Fruit fly (Drosophila melanogaster) whole organism, embryonic: ENCODE data around the gene vers.

Experiments used
- CG10274 ChIP-seq: fragments of 200-800 bp; sonication (Bioruptor generic); optimal IDR thresholded peaks from 3 replicates; lab custom pipeline; 2017; ENCODE audit warnings: missing biosample characterization, mild to moderate bottlenecking, missing genetic modification characterization
- CG10321 ChIP-seq: fragments of 200-800 bp; sonication (Bioruptor generic); IDR thresholded peaks from 2 replicates; pipeline ENCODE4 v1.3.6; 2022; ENCODE audit warnings: missing biosample characterization, missing genetic modification characterization
- CG11247 ChIP-seq: fragments of 200-800 bp; sonication (Bioruptor generic); IDR thresholded peaks from 2 replicates; pipeline ENCODE4 v1.3.6; 2022; ENCODE audit warnings: missing biosample characterization, missing genetic modification characterization
- CG12744 ChIP-seq: fragments of 200-800 bp; sonication (Bioruptor generic); optimal IDR thresholded peaks from 2 replicates; lab custom pipeline; 2016; ENCODE audit warnings: missing biosample characterization, missing genetic modification characterization
- CG14050 ChIP-seq: fragments of 200-800 bp; sonication (Bioruptor generic); IDR thresholded peaks from 3 replicates; pipeline ENCODE4 v1.3.6; 2022; ENCODE audit warnings: missing biosample characterization, missing genetic modification characterization
- CG15011 ChIP-seq: fragments of 200-800 bp; sonication (Bioruptor generic); optimal IDR thresholded peaks from 3 replicates; lab custom pipeline; 2018; ENCODE audit warnings: missing biosample characterization, mild to moderate bottlenecking, missing genetic modification characterization
- CG2116 ChIP-seq: fragments of 200-800 bp; sonication (Bioruptor generic); optimal IDR thresholded peaks from 3 replicates; lab custom pipeline; 2018; ENCODE audit warnings: missing biosample characterization, mild to moderate bottlenecking, missing genetic modification characterization
- CG2129 ChIP-seq: fragments of 200-800 bp; sonication (Bioruptor generic); IDR thresholded peaks from 2 replicates; pipeline ENCODE4 v1.3.6; 2022; ENCODE audit warnings: missing biosample characterization, missing genetic modification characterization; ENCODE audit not compliant: partially characterized antibody
- CG31224 ChIP-seq: fragments of 200-800 bp; sonication (Bioruptor generic); IDR thresholded peaks from 2 replicates; pipeline ENCODE4 v1.3.6; 2022; ENCODE audit warnings: missing biosample characterization, missing genetic modification characterization
- CG3995 ChIP-seq: fragments of 200-800 bp; sonication (Bioruptor generic); optimal IDR thresholded peaks from 3 replicates; lab custom pipeline; 2016; ENCODE audit warnings: missing biosample characterization, missing genetic modification characterization
- CG6254 ChIP-seq: fragments of 200-800 bp; sonication (Bioruptor generic); optimal IDR thresholded peaks from 3 replicates; lab custom pipeline; 2017; ENCODE audit warnings: mild to moderate bottlenecking, missing biosample characterization, missing genetic modification reagents, missing genetic modification characterization
- CG8290 ChIP-seq, 3 experiments: fragments of 200-800 bp; sonication (Bioruptor generic); optimal IDR thresholded peaks; 2 replicates each; lab custom pipeline; 2016 to 2019; ENCODE audit warnings: missing biosample characterization in 3 of 3, missing genetic modification characterization in 3 of 3, mild to moderate bottlenecking in 2 of 3, moderate library complexity in 1 of 3
- CG8388 ChIP-seq: fragments of 200-800 bp; sonication (Bioruptor generic); optimal IDR thresholded peaks from 2 replicates; lab custom pipeline; 2019; ENCODE audit warnings: missing biosample characterization, mild to moderate bottlenecking, missing genetic modification characterization, moderate library complexity
- CG8765 ChIP-seq: fragments of 200-800 bp; sonication (Bioruptor generic); IDR thresholded peaks from 2 replicates; pipeline ENCODE4 v1.3.6; 2022; ENCODE audit warnings: missing biosample characterization, missing genetic modification characterization
- CG9817 ChIP-seq: fragments of 200-800 bp; sonication (Bioruptor generic); optimal IDR thresholded peaks from 2 replicates; lab custom pipeline; 2018; ENCODE audit warnings: missing biosample characterization, mild to moderate bottlenecking, missing genetic modification characterization, moderate library complexity
- Dref ChIP-seq: fragments of 200-800 bp; sonication (Bioruptor generic); IDR thresholded peaks from 2 replicates; pipeline ENCODE4 v1.3.6; 2022; ENCODE audit warnings: missing biosample characterization, missing genetic modification characterization
- Ets97D ChIP-seq: fragments of 200-800 bp; sonication (Bioruptor generic); optimal IDR thresholded peaks from 3 replicates; lab custom pipeline; 2016; ENCODE audit warnings: missing biosample characterization, missing genetic modification characterization
- HLH54F ChIP-seq: fragments of 200-800 bp; sonication (Bioruptor generic); optimal IDR thresholded peaks from 3 replicates; lab custom pipeline; 2016; ENCODE audit warnings: missing biosample characterization, missing genetic modification characterization
- HmgD ChIP-seq: fragments of 200-800 bp; sonication (Bioruptor generic); optimal IDR thresholded peaks from 3 replicates; lab custom pipeline; 2016; ENCODE audit warnings: missing biosample characterization, missing genetic modification characterization
- Hr3 ChIP-seq: fragments of 200-800 bp; sonication (Bioruptor generic); optimal IDR thresholded peaks from 3 replicates; lab custom pipeline; 2016; ENCODE audit warnings: missing biosample characterization, missing genetic modification characterization
- MTF-1 ChIP-seq: fragments of 200-800 bp; sonication (Bioruptor generic); optimal IDR thresholded peaks from 2 replicates; lab custom pipeline; 2018; ENCODE audit warnings: missing biosample characterization, mild to moderate bottlenecking, missing genetic modification characterization, borderline replicate concordance
- NC2α ChIP-seq: fragments of 200-800 bp; sonication (Bioruptor generic); optimal IDR thresholded peaks from 2 replicates; lab custom pipeline; 2016; ENCODE audit warnings: missing biosample characterization, missing genetic modification characterization
- Nf-YB ChIP-seq: fragments of 200-800 bp; sonication (Bioruptor generic); optimal IDR thresholded peaks from 3 replicates; lab custom pipeline; 2019; ENCODE audit warnings: missing biosample characterization, mild to moderate bottlenecking, missing genetic modification characterization, moderate library complexity
- Oaz ChIP-seq: fragments of 200-800 bp; sonication (Bioruptor generic); IDR thresholded peaks from 2 replicates; pipeline ENCODE4 v1.3.6; 2022; ENCODE audit warnings: missing biosample characterization, missing genetic modification characterization
- PHDP ChIP-seq: fragments of 200-800 bp; sonication (Bioruptor generic); optimal IDR thresholded peaks from 3 replicates; lab custom pipeline; 2018; ENCODE audit warnings: missing biosample characterization, mild to moderate bottlenecking, missing genetic modification characterization, moderate library complexity
- Poxn ChIP-seq: fragments of 200-800 bp; sonication (Bioruptor generic); IDR thresholded peaks from 2 replicates; pipeline ENCODE4 v1.3.6; 2022; ENCODE audit warnings: missing biosample characterization, missing genetic modification characterization
- Vsx1 ChIP-seq: fragments of 200-800 bp; sonication (Bioruptor generic); optimal IDR thresholded peaks from 2 replicates; lab custom pipeline; 2017; ENCODE audit warnings: missing biosample characterization, mild to moderate bottlenecking, missing genetic modification characterization, missing genetic modification reagents
- Xbp1 ChIP-seq: fragments of 200-800 bp; sonication (Bioruptor generic); optimal IDR thresholded peaks from 3 replicates; lab custom pipeline; 2016; ENCODE audit warnings: missing biosample characterization, mild to moderate bottlenecking, missing genetic modification characterization
- abd-A ChIP-seq: fragments of 200-800 bp; sonication (Bioruptor generic); optimal IDR thresholded peaks from 3 replicates; lab custom pipeline; 2019; ENCODE audit warnings: missing biosample characterization, mild to moderate bottlenecking, missing genetic modification characterization, moderate library complexity
- ac ChIP-seq: fragments of 200-800 bp; sonication (Bioruptor generic); optimal IDR thresholded peaks from 3 replicates; lab custom pipeline; 2017; ENCODE audit warnings: missing biosample characterization, mild to moderate bottlenecking, missing genetic modification characterization
- bowl ChIP-seq: fragments of 200-800 bp; sonication (Bioruptor generic); IDR thresholded peaks from 2 replicates; pipeline ENCODE4 v1.3.6; 2022; ENCODE audit warnings: missing biosample characterization, missing genetic modification characterization
- cad ChIP-seq: fragments of >200 bp; optimal IDR thresholded peaks from 2 replicates; lab custom pipeline; 2017; ENCODE audit warnings: missing biosample characterization, missing genetic modification characterization
- cas ChIP-seq: fragments of 200-800 bp; sonication (Bioruptor generic); IDR thresholded peaks from 2 replicates; pipeline ENCODE4 v1.3.6; 2022; ENCODE audit warnings: missing biosample characterization, missing genetic modification characterization
- cato ChIP-seq: fragments of 200-800 bp; sonication (Bioruptor generic); optimal IDR thresholded peaks from 2 replicates; lab custom pipeline; 2016; ENCODE audit warnings: missing biosample characterization, missing genetic modification characterization, borderline replicate concordance
- chif ChIP-seq, 2 experiments: fragments of 200-800 bp; sonication (Bioruptor generic); optimal IDR thresholded peaks; 3 replicates each; lab custom pipeline; 2016; ENCODE audit warnings: missing biosample characterization in 2 of 2, missing genetic modification characterization in 2 of 2
- dmrt11E ChIP-seq: fragments of 200-800 bp; sonication (Bioruptor generic); optimal IDR thresholded peaks from 3 replicates; lab custom pipeline; 2018; ENCODE audit warnings: missing biosample characterization, mild to moderate bottlenecking, missing genetic modification characterization, moderate library complexity
- ems ChIP-seq: fragments of 200-800 bp; sonication (Bioruptor generic); optimal IDR thresholded peaks from 3 replicates; lab custom pipeline; 2016; ENCODE audit warnings: missing biosample characterization, missing genetic modification characterization
- gce ChIP-seq: fragments of 200-800 bp; sonication (Bioruptor generic); IDR thresholded peaks from 3 replicates; pipeline ENCODE4 v1.3.6; 2022; ENCODE audit warnings: missing biosample characterization, missing genetic modification characterization
- ham ChIP-seq: fragments of 200-800 bp; sonication (Bioruptor generic); IDR thresholded peaks from 2 replicates; pipeline ENCODE4 v1.3.6; 2022; ENCODE audit warnings: missing biosample characterization, missing genetic modification characterization
- insv ChIP-seq, 2 experiments: fragments of 200-800 bp; sonication (Bioruptor generic); optimal IDR thresholded peaks; 3 replicates each; lab custom pipeline; 2016 to 2018; ENCODE audit warnings: missing biosample characterization in 2 of 2, missing genetic modification characterization in 2 of 2
- jumu ChIP-seq: fragments of 200-800 bp; sonication (Bioruptor generic); optimal IDR thresholded peaks from 3 replicates; lab custom pipeline; 2016; ENCODE audit warnings: missing biosample characterization, missing genetic modification characterization
- knrl ChIP-seq: fragments of 200-800 bp; sonication (Bioruptor generic); IDR thresholded peaks from 3 replicates; pipeline ENCODE4 v1.3.6; 2022; ENCODE audit warnings: missing biosample characterization, missing genetic modification characterization; ENCODE audit not compliant: partially characterized antibody
- nau ChIP-seq: fragments of 200-800 bp; sonication (Bioruptor generic); optimal IDR thresholded peaks from 3 replicates; lab custom pipeline; 2017; ENCODE audit warnings: missing biosample characterization, mild to moderate bottlenecking, missing genetic modification characterization, missing genetic modification reagents
- odd ChIP-seq: fragments of 200-800 bp; sonication (Bioruptor generic); optimal IDR thresholded peaks from 2 replicates; lab custom pipeline; 2017; ENCODE audit warnings: missing biosample characterization, mild to moderate bottlenecking, missing genetic modification characterization
- pros ChIP-seq: fragments of 200-800 bp; sonication (Bioruptor generic); optimal IDR thresholded peaks from 3 replicates; lab custom pipeline; 2019; ENCODE audit warnings: missing biosample characterization, mild to moderate bottlenecking, missing genetic modification characterization, moderate library complexity
- ranshi ChIP-seq: fragments of 200-800 bp; sonication (Bioruptor generic); IDR thresholded peaks from 2 replicates; pipeline ENCODE4 v1.3.6; 2022; ENCODE audit warnings: missing biosample characterization, missing genetic modification characterization
- scrt ChIP-seq: fragments of 200-800 bp; sonication (Bioruptor generic); optimal IDR thresholded peaks from 2 replicates; lab custom pipeline; 2018; ENCODE audit warnings: missing biosample characterization, mild to moderate bottlenecking, missing genetic modification characterization, moderate library complexity
- trem ChIP-seq: fragments of 200-800 bp; optimal IDR thresholded peaks from 3 replicates; lab custom pipeline; 2019; ENCODE audit warnings: missing biosample characterization, mild to moderate bottlenecking, missing genetic modification characterization, moderate library complexity
- zfh1 ChIP-seq: fragments of 200-800 bp; sonication (Bioruptor generic); IDR thresholded peaks from 3 replicates; pipeline ENCODE4 v1.3.6; 2022; ENCODE audit warnings: missing biosample characterization, missing genetic modification characterization

Gene vers

DNA sequence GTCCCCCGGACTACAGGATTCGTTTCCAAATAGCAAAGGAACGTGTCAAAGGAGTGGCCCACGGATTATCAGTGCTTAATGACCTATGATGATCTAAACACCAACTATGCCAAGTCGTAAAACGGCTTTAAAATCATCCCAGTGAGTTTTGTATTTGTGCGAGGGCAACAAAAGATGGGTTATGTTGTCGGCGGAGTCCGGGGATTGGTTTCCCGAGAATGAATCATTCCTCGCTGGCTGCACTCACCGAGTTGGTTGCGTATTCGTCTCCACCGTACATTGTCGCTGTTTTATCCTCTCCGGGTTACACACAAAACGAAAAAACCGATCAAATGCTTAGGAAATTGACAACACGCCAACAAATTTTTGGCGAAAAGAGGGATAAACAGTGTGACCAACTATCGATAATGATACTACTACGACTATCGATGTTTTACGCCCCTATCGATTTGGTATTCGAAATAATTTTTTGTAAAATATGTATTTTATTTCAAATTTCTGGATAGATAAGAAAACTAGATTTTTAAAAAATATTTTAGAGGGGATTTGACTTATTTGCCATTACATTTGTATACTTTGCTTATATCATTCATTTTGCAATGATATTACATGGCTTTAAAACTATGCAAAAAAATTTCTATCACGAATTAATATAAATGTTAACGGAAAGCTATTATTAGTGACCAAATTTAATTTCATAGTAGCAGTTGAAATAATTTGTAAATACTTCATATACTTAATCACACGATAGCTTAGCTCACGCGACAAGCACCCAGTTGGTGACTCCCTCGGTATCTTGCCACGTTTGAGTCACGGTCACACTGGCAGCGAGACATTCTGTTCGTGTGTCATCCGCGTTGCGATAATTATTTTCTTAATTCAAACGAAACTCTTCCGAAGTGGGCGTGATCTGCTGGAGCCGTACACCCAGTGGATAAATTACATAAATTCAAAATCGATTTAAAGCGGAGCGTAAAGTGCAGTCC, 30.1 kb downstream of the vers start, which contains the start of the genes eIF3l and Nrx-IV (continued):
- no peak for TF ChIP-seq CG8290 (GFP tag; optimal IDR thresholded peaks at IDR 0.05; lab: Kevin White, UChicago)
- no peak for TF ChIP-seq CG8290 (tag; optimal IDR thresholded peaks at IDR 0.05; lab: Kevin White, UChicago)
- TF ChIP-seq trem: peak; percentile 41
- no peak for TF ChIP-seq CG10274 (GFP tag; lab: Kevin White, UChicago)
- TF ChIP-seq insv (GFP tag; optimal IDR thresholded peaks at IDR 0.05; lab: Kevin White, UChicago): no peak
- no peak for TF ChIP-seq nau (GFP tag; lab: Kevin White, UChicago)
- no peak for TF ChIP-seq HLH54F (GFP tag; lab: Kevin White, UChicago)
- peak; percentile 69 for TF ChIP-seq CG3995
- no peak for TF ChIP-seq CG31224 (GFP tag; lab: Robert Waterston, UW)
- TF ChIP-seq Nf-YB: no peak
- TF ChIP-seq ranshi (GFP tag; lab: Robert Waterston, UW): no peak
- no peak for TF ChIP-seq Xbp1 (GFP tag; lab: Kevin White, UChicago)
- no peak for TF ChIP-seq Oaz
- no peak for TF ChIP-seq dmrt11E (tag; lab: Kevin White, UChicago)
- no peak for TF ChIP-seq cato (GFP tag; lab: Kevin White, UChicago)
- no peak for TF ChIP-seq ac (GFP tag; lab: Kevin White, UChicago)
- TF ChIP-seq zfh1: 0 out of 3 replicates have a peak, but pooled peaks have one; percentile 13
- TF ChIP-seq HmgD (GFP tag; lab: Kevin White, UChicago): no peak
- no peak for TF ChIP-seq CG10321
- no peak for TF ChIP-seq cad (GFP tag; lab: Kevin White, UChicago)
- no peak for TF ChIP-seq ems (GFP tag; lab: Kevin White, UChicago)
- no peak for TF ChIP-seq CG12744 (GFP tag; lab: Kevin White, UChicago)
- TF ChIP-seq CG2116 (GFP tag; lab: Kevin White, UChicago): peak; percentile 47
- no peak for TF ChIP-seq ham (GFP tag; lab: Robert Waterston, UW)
- TF ChIP-seq cas (GFP tag; lab: Robert Waterston, UW): no peak
- no peak for TF ChIP-seq odd (GFP tag; lab: Kevin White, UChicago)
- no peak for TF ChIP-seq CG9817 (tag; lab: Kevin White, UChicago)
- TF ChIP-seq Vsx1 (GFP tag; lab: Kevin White, UChicago): no peak
- no peak for TF ChIP-seq NC2α (GFP tag; lab: Kevin White, UChicago)
- TF ChIP-seq Ets97D: peak; percentile 14
- TF ChIP-seq pros (GFP tag; lab: Kevin White, UChicago): no peak
- TF ChIP-seq CG8765 (GFP tag; lab: Robert Waterston, UW): no peak
- TF ChIP-seq jumu (GFP tag; lab: Kevin White, UChicago): no peak
- no peak for TF ChIP-seq chif (GFP tag; optimal IDR thresholded peaks at IDR 0.05; lab: Kevin White, UChicago)
- no peak for TF ChIP-seq CG15011 (GFP tag; lab: Kevin White, UChicago)
- no peak for TF ChIP-seq CG11247 (GFP tag; lab: Robert Waterston, UW)
- no peak for TF ChIP-seq CG14050 (GFP tag; lab: Robert Waterston, UW)
- no peak for TF ChIP-seq PHDP (tag; lab: Kevin White, UChicago)
- no peak for TF ChIP-seq abd-A
- no peak for TF ChIP-seq Hr3 (GFP tag; lab: Kevin White, UChicago)
- TF ChIP-seq bowl (GFP tag; lab: Robert Waterston, UW): no peak
- no peak for TF ChIP-seq CG2129
- TF ChIP-seq knrl: peak; percentile 76
- no peak for TF ChIP-seq scrt (GFP tag; lab: Kevin White, UChicago)
- TF ChIP-seq MTF-1 (GFP tag; lab: Kevin White, UChicago): no peak
- TF ChIP-seq gce (GFP tag; lab: Robert Waterston, UW): no peak
- no peak for TF ChIP-seq Poxn (GFP tag; lab: Robert Waterston, UW)
- TF ChIP-seq CG8388 (GFP tag; lab: Kevin White, UChicago): no peak
- no peak for TF ChIP-seq CG6254 (GFP tag; lab: Kevin White, UChicago)
- peak; percentile 63 for TF ChIP-seq Dref
